Worm (Caenorhabditis elegans) whole organism, L1 larva: ENCODE measurements around the gene T14G12.6.

Experiments used
- C16A3.4 ChIP-seq: fragments of 150-350 bp; optimal IDR thresholded peaks from 2 replicates; lab custom pipeline; 2014; ENCODE audit warnings: missing biosample characterization, missing genetic modification characterization
- F16B12.6 ChIP-seq: fragments of 150-350 bp; optimal IDR thresholded peaks from 2 replicates; lab custom pipeline; 2014; ENCODE audit warnings: missing biosample characterization, missing genetic modification characterization
- aly-2 ChIP-seq: fragments of 150-350 bp; optimal IDR thresholded peaks from 2 replicates; lab custom pipeline; 2014; ENCODE audit warnings: missing biosample characterization, missing genetic modification characterization
- ceh-63 ChIP-seq: fragments of 200-800 bp; sonication (Bioruptor generic); optimal IDR thresholded peaks from 2 replicates; lab custom pipeline; 2018; ENCODE audit warnings: mild to moderate bottlenecking, missing genetic modification characterization, missing compliant biosample characterization
- ceh-8 ChIP-seq: fragments of 200-800 bp; sonication (Bioruptor generic); optimal IDR thresholded peaks from 2 replicates; lab custom pipeline; 2018; ENCODE audit warnings: mild to moderate bottlenecking, missing genetic modification characterization, moderate library complexity, missing compliant biosample characterization
- ceh-88 ChIP-seq: fragments of 200-800 bp; sonication (Bioruptor generic); IDR thresholded peaks from 2 replicates; pipeline ENCODE4 v1.3.6; 2022; ENCODE audit warnings: missing genetic modification characterization, missing compliant biosample characterization
- ceh-90 ChIP-seq: sonication (generic microtip); optimal IDR thresholded peaks from 2 replicates; lab custom pipeline; 2016; ENCODE audit warnings: missing genetic modification characterization, missing compliant biosample characterization
- ces-1 ChIP-seq: fragments of 150-350 bp; optimal IDR thresholded peaks from 2 replicates; lab custom pipeline; 2014; ENCODE audit warnings: missing biosample characterization, missing genetic modification reagents, missing genetic modification characterization
- dpl-1 ChIP-seq, 3 experiments: fragments of 150-350 bp in 2 of 3; sonication (generic microtip) in 1 of 3; optimal IDR thresholded peaks; 2 replicates each; lab custom pipeline; 2014 to 2017; ENCODE audit warnings: missing biosample characterization in 3 of 3, missing genetic modification characterization in 3 of 3, missing genetic modification reagents in 3 of 3
- dsc-1 ChIP-seq: sonication (generic microtip); optimal IDR thresholded peaks from 2 replicates; lab custom pipeline; 2016; ENCODE audit warnings: mild to moderate bottlenecking, missing genetic modification characterization, missing compliant biosample characterization
- efl-3 ChIP-seq: fragments of 200-800 bp; sonication (Bioruptor generic); optimal IDR thresholded peaks from 2 replicates; lab custom pipeline; 2018; ENCODE audit warnings: mild to moderate bottlenecking, missing genetic modification characterization, missing compliant biosample characterization
- egl-27 ChIP-seq, 2 experiments: fragments of 150-350 bp in 1 of 2; sonication (generic microtip); optimal IDR thresholded peaks; 3 replicates each; lab custom pipeline; 2017 to 2018; ENCODE audit warnings: missing biosample characterization in 2 of 2, missing genetic modification characterization in 2 of 2, missing genetic modification reagents in 2 of 2
- elt-2 ChIP-seq: sonication (generic microtip); optimal IDR thresholded peaks from 2 replicates; lab custom pipeline; 2016; ENCODE audit warnings: missing genetic modification characterization, mild to moderate bottlenecking, inconsistent platforms, missing compliant biosample characterization, missing genetic modification reagents
- fkh-4 ChIP-seq: sonication (generic microtip); optimal IDR thresholded peaks from 2 replicates; lab custom pipeline; 2016; ENCODE audit warnings: missing compliant biosample characterization, missing genetic modification characterization, borderline replicate concordance
- fkh-8 ChIP-seq: sonication (generic microtip); optimal IDR thresholded peaks from 2 replicates; lab custom pipeline; 2016; ENCODE audit warnings: mild to moderate bottlenecking, missing genetic modification characterization, missing compliant biosample characterization
- grh-1 ChIP-seq: fragments of 200-800 bp; sonication (Bioruptor generic); IDR thresholded peaks from 2 replicates; pipeline ENCODE4 v1.3.6; 2022; ENCODE audit warnings: missing genetic modification reagents, missing genetic modification characterization, missing compliant biosample characterization
- hlh-4 ChIP-seq: sonication (generic microtip); optimal IDR thresholded peaks from 2 replicates; lab custom pipeline; 2016; ENCODE audit warnings: mild to moderate bottlenecking, missing genetic modification characterization, missing compliant biosample characterization
- hpl-2 ChIP-seq: fragments of 150-350 bp; optimal IDR thresholded peaks from 2 replicates; lab custom pipeline; 2014; ENCODE audit warnings: missing biosample characterization, missing genetic modification reagents, missing genetic modification characterization
- irx-1 ChIP-seq: sonication (generic microtip); optimal IDR thresholded peaks from 2 replicates; lab custom pipeline; 2016; ENCODE audit warnings: missing genetic modification characterization, missing compliant biosample characterization
- lin-13 ChIP-seq: fragments of 150-350 bp; optimal IDR thresholded peaks from 2 replicates; lab custom pipeline; 2014; ENCODE audit warnings: missing biosample characterization, missing genetic modification reagents, missing genetic modification characterization
- lin-39 ChIP-seq: fragments of 150-350 bp; optimal IDR thresholded peaks from 2 replicates; lab custom pipeline; 2014; ENCODE audit warnings: missing biosample characterization, missing genetic modification reagents, missing genetic modification characterization
- mab-9 ChIP-seq: fragments of 200-800 bp; sonication (Bioruptor generic); IDR thresholded peaks from 2 replicates; pipeline ENCODE4 v1.3.6; 2022; ENCODE audit warnings: missing genetic modification reagents, missing genetic modification characterization, missing compliant biosample characterization
- mef-2 ChIP-seq: fragments of 150-350 bp; optimal IDR thresholded peaks from 2 replicates; lab custom pipeline; 2014; ENCODE audit warnings: missing biosample characterization, missing genetic modification characterization
- nhr-12 ChIP-seq: sonication (generic microtip); optimal IDR thresholded peaks from 2 replicates; lab custom pipeline; 2017; ENCODE audit warnings: missing biosample characterization, missing genetic modification characterization
- nhr-20 ChIP-seq: sonication (generic microtip); optimal IDR thresholded peaks from 2 replicates; lab custom pipeline; 2016; ENCODE audit warnings: mild to moderate bottlenecking, missing genetic modification characterization, missing compliant biosample characterization
- nhr-28 ChIP-seq: fragments of 150-350 bp; optimal IDR thresholded peaks from 2 replicates; lab custom pipeline; 2014; ENCODE audit warnings: missing biosample characterization, missing genetic modification characterization
- nhr-47 ChIP-seq: sonication (generic microtip); optimal IDR thresholded peaks from 2 replicates; lab custom pipeline; 2016; ENCODE audit warnings: mild to moderate bottlenecking, missing genetic modification characterization, moderate library complexity, missing compliant biosample characterization
- nhr-77 ChIP-seq: fragments of 150-350 bp; optimal IDR thresholded peaks from 2 replicates; lab custom pipeline; 2014; ENCODE audit warnings: missing biosample characterization, missing genetic modification characterization
- nhr-85 ChIP-seq: sonication (generic microtip); peaks from one replicate; lab custom pipeline; 2016; ENCODE audit warnings: missing genetic modification characterization, inconsistent platforms, missing compliant biosample characterization
- rnt-1 ChIP-seq: sonication (generic microtip); optimal IDR thresholded peaks from 2 replicates; lab custom pipeline; 2016; ENCODE audit warnings: mild to moderate bottlenecking, missing genetic modification characterization, moderate library complexity, missing compliant biosample characterization
- snpc-4 ChIP-seq: fragments of 150-350 bp; optimal IDR thresholded peaks from 2 replicates; lab custom pipeline; 2014; ENCODE audit warnings: missing biosample characterization, missing genetic modification characterization
- swsn-7 ChIP-seq: sonication (generic microtip); optimal IDR thresholded peaks from 2 replicates; lab custom pipeline; 2016; ENCODE audit warnings: missing genetic modification characterization, missing compliant biosample characterization
- tbx-2 ChIP-seq: sonication (generic microtip); optimal IDR thresholded peaks from 2 replicates; lab custom pipeline; 2016; ENCODE audit warnings: missing genetic modification characterization, missing compliant biosample characterization
- vab-15 ChIP-seq: sonication (generic microtip); optimal IDR thresholded peaks from 2 replicates; lab custom pipeline; 2017; ENCODE audit warnings: missing genotype, mild to moderate bottlenecking, missing genetic modification characterization, missing compliant biosample characterization
- xbp-1 ChIP-seq: sonication (generic microtip); optimal IDR thresholded peaks from 2 replicates; lab custom pipeline; 2016; ENCODE audit warnings: missing genetic modification characterization, missing compliant biosample characterization
- zag-1 ChIP-seq: fragments of 150-350 bp; optimal IDR thresholded peaks from 2 replicates; lab custom pipeline; 2014; ENCODE audit warnings: missing biosample characterization, missing genetic modification characterization
- ztf-4 ChIP-seq: fragments of 150-350 bp; optimal IDR thresholded peaks from 2 replicates; lab custom pipeline; 2014; ENCODE audit warnings: missing biosample characterization, missing genetic modification characterization

T14G12.6 gene

DNA sequence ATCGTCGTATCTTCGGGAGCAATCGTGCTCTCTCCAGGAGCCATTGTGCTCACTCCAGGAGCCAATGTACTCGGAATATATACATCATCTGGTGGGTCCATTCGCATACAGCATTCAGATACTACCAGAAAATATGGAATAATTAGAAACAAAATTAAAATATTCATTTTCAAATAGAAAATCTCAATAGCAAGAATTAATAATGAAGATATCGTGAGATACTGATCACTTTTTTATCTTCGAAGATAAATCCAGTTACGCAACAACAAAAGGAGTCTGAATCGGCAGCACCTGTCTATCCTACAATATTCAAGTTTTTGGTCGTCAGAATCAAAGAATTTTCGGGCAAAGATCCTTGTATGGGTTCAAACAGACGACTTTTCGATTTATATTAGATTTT lies 9.5 kb upstream of the T14G12.6 start, which contains the start of gene F47B7.5:
Gene F47B7.5 (minus strand): TSS at position 101 of the 400 bp plus-strand sequence.
- TF ChIP-seq ztf-4 (tag; lab: Kevin White, UChicago) = no peak
- no peak for TF ChIP-seq xbp-1 (tag; lab: Kevin White, UChicago)
- TF ChIP-seq swsn-7 (tag; lab: Kevin White, UChicago) = no peak

DNA sequence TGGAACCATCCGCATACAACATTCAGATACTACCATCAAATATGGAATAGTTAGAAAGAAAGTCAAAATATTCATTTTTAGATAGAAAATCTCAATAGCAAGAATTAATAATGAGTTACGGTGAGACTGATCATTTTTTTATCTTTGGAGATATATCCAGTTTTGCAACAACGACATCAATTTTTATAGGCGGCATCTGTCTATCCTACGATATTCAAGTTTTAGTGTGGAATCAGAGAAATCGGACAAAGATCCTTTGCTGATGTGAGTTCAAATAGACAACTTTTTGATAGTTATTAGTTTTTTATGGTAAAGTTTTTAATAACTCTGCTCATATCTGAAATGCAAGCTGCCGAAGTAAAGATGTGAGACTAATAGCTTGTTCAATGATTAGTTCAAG lies 7.3 kb upstream of the T14G12.6 start, which contains the start of gene F47B7.4:
Gene F47B7.4 (minus strand): TSS at position 101 of the 400 bp plus-strand sequence.
- no peak for TF ChIP-seq nhr-85 (tag; lab: Kevin White, UChicago)
- TF ChIP-seq F16B12.6 (tag; lab: Kevin White, UChicago) = no peak
- TF ChIP-seq mab-9 = no peak
- TF ChIP-seq nhr-28 (tag; lab: Kevin White, UChicago) = no peak
- TF ChIP-seq ceh-63 (GFP tag; lab: Kevin White, UChicago) = no peak
- no peak for TF ChIP-seq hpl-2 (GFP tag; lab: Kevin White, UChicago)
- TF ChIP-seq ceh-88 (GFP tag; lab: Robert Waterston, UW) = no peak
- TF ChIP-seq grh-1 (GFP tag; lab: Robert Waterston, UW) = no peak
- no peak for TF ChIP-seq nhr-47 (tag; lab: Kevin White, UChicago)
- no peak for TF ChIP-seq dpl-1 (GFP tag; optimal IDR thresholded peaks at IDR 0.05; lab: Kevin White, UChicago)
- TF ChIP-seq aly-2 (tag; lab: Kevin White, UChicago) = no peak
- no peak for TF ChIP-seq tbx-2
- no peak for TF ChIP-seq C16A3.4 (tag; lab: Kevin White, UChicago)
- no peak for TF ChIP-seq mef-2 (tag; lab: Kevin White, UChicago)
- no peak for TF ChIP-seq ceh-90 (tag; lab: Kevin White, UChicago)
- no peak for TF ChIP-seq hlh-4 (tag; lab: Kevin White, UChicago)
- TF ChIP-seq vab-15 (tag; lab: Kevin White, UChicago) = no peak

ce11 chrX:3764295-3764694 lies 5.0 kb upstream of the T14G12.6 start, which contains the start of gene F47B7.3:
TSS of gene F47B7.3 (minus strand) at chrX:3764395.
- TF ChIP-seq mab-9 (no peak), xbp-1 (tag; lab: Kevin White, UChicago) (no peak), nhr-85 (tag; lab: Kevin White, UChicago) (no peak), vab-15 (tag; lab: Kevin White, UChicago) (no peak), fkh-8 (tag; lab: Kevin White, UChicago) (no peak), lin-39 (tag; lab: Kevin White, UChicago) (no peak), egl-27 (tag; optimal IDR thresholded peaks at IDR 0.05; lab: Kevin White, UChicago) (no peak), nhr-20 (tag; lab: Kevin White, UChicago) (no peak), ces-1 (GFP tag; lab: Kevin White, UChicago) (no peak), aly-2 (tag; lab: Kevin White, UChicago) (no peak), rnt-1 (tag; lab: Kevin White, UChicago) (no peak), lin-13 (GFP tag; lab: Kevin White, UChicago) (no peak), nhr-12 (tag; lab: Kevin White, UChicago) (no peak), nhr-77 (no peak), irx-1 (tag; lab: Kevin White, UChicago) (no peak), ceh-8 (GFP tag; lab: Kevin White, UChicago) (no peak)

DNA sequence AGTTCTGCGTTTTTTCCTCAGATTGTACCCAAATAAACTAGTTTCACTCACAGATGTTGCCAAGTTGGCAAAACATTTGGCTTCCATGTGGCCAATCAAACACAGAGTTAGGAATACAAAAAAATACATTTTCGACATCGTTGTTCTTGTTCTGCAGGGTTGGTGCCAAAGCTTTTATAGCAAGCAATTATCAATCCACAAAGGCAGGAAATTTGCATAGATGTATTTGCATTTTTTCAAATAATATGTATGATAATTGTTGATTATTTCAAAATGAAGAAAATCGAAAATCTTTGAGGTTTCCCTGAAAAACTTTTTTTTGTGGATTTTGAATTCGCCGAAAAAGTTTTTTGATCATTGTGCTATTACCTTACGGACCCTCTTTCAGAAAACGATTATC lies 3.2 kb upstream of the T14G12.6 start, which contains the start of gene T14G12.11:
Gene T14G12.11 (minus strand): TSS at position 138 of the 400 bp plus-strand sequence.
- TF ChIP-seq dsc-1 (no peak), swsn-7 (tag; lab: Kevin White, UChicago) (no peak), ces-1 (GFP tag; lab: Kevin White, UChicago) (no peak), zag-1 (tag; lab: Kevin White, UChicago) (no peak), snpc-4 (tag; lab: Kevin White, UChicago) (no peak), nhr-20 (tag; lab: Kevin White, UChicago) (no peak), efl-3 (GFP tag; lab: Kevin White, UChicago) (no peak), egl-27 (tag; optimal IDR thresholded peaks at IDR 0.05; lab: Kevin White, UChicago) (no peak), hlh-4 (tag; lab: Kevin White, UChicago) (no peak), nhr-77 (no peak), fkh-4 (tag; lab: Kevin White, UChicago) (no peak), C16A3.4 (tag; lab: Kevin White, UChicago) (no peak), elt-2 (tag; lab: Kevin White, UChicago) (no peak), lin-13 (GFP tag; lab: Kevin White, UChicago) (no peak)
- TF ChIP-seq, all 84 proteins: peak for 0
